Worm (Caenorhabditis elegans) whole organism, L4 larva: ENCODE results near the gene fut-3.

Experiments
- lin-13 ChIP-seq: fragments of 150-350 bp; optimal IDR thresholded peaks from 2 replicates; lab custom pipeline; 2014; ENCODE audit warnings: missing biosample characterization, missing genetic modification reagents, missing genetic modification characterization
- lin-39 ChIP-seq: fragments of 150-350 bp; optimal IDR thresholded peaks from 2 replicates; lab custom pipeline; 2014; ENCODE audit warnings: missing biosample characterization, missing genetic modification reagents, missing genetic modification characterization
- mes-2 ChIP-seq: sonication (generic microtip); optimal IDR thresholded peaks from 2 replicates; lab custom pipeline; 2016; ENCODE audit warnings: missing genotype, mild to moderate bottlenecking, missing genetic modification characterization, missing compliant biosample characterization; ENCODE audit not compliant: poor library complexity, severe bottlenecking

DNA sequence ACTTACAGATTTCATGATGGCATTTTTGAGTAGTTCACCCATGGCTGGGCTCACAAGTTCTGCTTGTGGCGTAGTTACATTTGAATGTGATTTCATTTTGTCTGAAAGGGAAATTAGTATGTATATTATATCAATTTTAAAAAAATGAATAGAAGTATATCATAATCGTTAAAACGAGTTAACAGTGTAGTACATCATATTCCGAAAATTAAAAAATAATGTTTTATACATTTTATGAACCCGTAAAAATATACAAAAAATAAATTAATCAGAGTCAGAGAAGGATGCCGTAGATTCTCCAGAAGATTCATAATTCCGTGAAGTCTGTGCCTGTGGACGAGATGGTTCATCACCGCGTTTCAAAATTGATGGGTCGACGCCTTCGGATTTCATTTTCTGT is 12.6 kb downstream of the fut-3 start, which contains the start of gene F59E12.9:
- TF ChIP-seq mes-2 (tag; lab: Kevin White, UChicago) (no peak), lin-13 (GFP tag; lab: Kevin White, UChicago) (no peak), lin-39 (tag; lab: Kevin White, UChicago) (no peak)
